Worm (Caenorhabditis elegans) whole organism, late embryonic: Measurements from ENCODE around the gene C07B5.3.

Experiments used
- ceh-30 ChIP-seq: fragments of 150-350 bp; optimal IDR thresholded peaks from 2 replicates; lab custom pipeline; 2014; ENCODE audit warnings: missing biosample characterization, missing genetic modification characterization
- ceh-45 ChIP-seq: fragments of 200-800 bp; sonication (Bioruptor generic); IDR thresholded peaks from 2 replicates; pipeline ENCODE4 v1.3.6; 2022; ENCODE audit warnings: missing genetic modification reagents, missing genetic modification characterization, missing compliant biosample characterization
- odd-2 ChIP-seq: sonication (generic microtip); optimal IDR thresholded peaks from 2 replicates; lab custom pipeline; 2017; ENCODE audit warnings: antibody characterized with exemption, mild to moderate bottlenecking, missing genetic modification characterization, missing compliant biosample characterization

ce11 chrX:9499355-9499754 is 23.7 kb downstream of the C07B5.3 start:
- TF ChIP-seq ceh-30 (no peak), odd-2 (tag; lab: Kevin White, UChicago) (no peak), ceh-45 (GFP tag; lab: Robert Waterston, UW) (no peak)
